Worm (Caenorhabditis elegans) whole organism, L4 larva: ENCODE data around the gene R102.6.

Experiments
- F26F4.8 ChIP-seq: fragments of 200-800 bp; sonication (Bioruptor generic); conservative IDR thresholded peaks from 2 replicates; pipeline ENCODE4 v1.3.6; 2022; ENCODE audit warnings: missing genetic modification characterization, missing compliant biosample characterization
- T26A8.4 ChIP-seq: fragments of 200-800 bp; sonication (Bioruptor generic); IDR thresholded peaks from 2 replicates; pipeline ENCODE4 v1.3.6; 2022; ENCODE audit warnings: missing genetic modification characterization, missing compliant biosample characterization
- Y105C5A.15 ChIP-seq: fragments of 200-800 bp; sonication (Bioruptor generic); IDR thresholded peaks from 2 replicates; pipeline ENCODE4 v1.3.6; 2022; ENCODE audit warnings: missing genetic modification characterization, missing compliant biosample characterization
- Y48G9A.11 ChIP-seq: fragments of 200-800 bp; sonication (Bioruptor generic); IDR thresholded peaks from 2 replicates; pipeline ENCODE4 v1.3.6; 2022; ENCODE audit warnings: missing genetic modification reagents, missing genetic modification characterization, missing compliant biosample characterization
- Y75B8A.6 ChIP-seq: fragments of 200-800 bp; sonication (Bioruptor generic); IDR thresholded peaks from 2 replicates; pipeline ENCODE4 v1.3.6; 2022; ENCODE audit warnings: missing genetic modification reagents, missing genetic modification characterization, missing compliant biosample characterization
- ZK546.5 ChIP-seq, 2 experiments: sonication (generic microtip); optimal IDR thresholded peaks; 2 replicates each; lab custom pipeline; 2017; ENCODE audit warnings: missing biosample characterization in 2 of 2, missing genetic modification characterization in 2 of 2
- ama-1 ChIP-seq: fragments of 150-350 bp; optimal IDR thresholded peaks from 2 replicates; lab custom pipeline; 2014; ENCODE audit warnings: inconsistent platforms, mixed read lengths
- attf-4 ChIP-seq: sonication (generic microtip); optimal IDR thresholded peaks from 3 replicates; lab custom pipeline; 2017; ENCODE audit warnings: missing biosample characterization, missing genetic modification characterization
- ceh-32 ChIP-seq: sonication (generic microtip); optimal IDR thresholded peaks from 2 replicates; lab custom pipeline; 2016; ENCODE audit warnings: mild to moderate bottlenecking, missing genetic modification characterization, missing compliant biosample characterization; ENCODE audit not compliant: poor library complexity
- ceh-82 ChIP-seq: sonication (generic microtip); optimal IDR thresholded peaks from 2 replicates; lab custom pipeline; 2017; ENCODE audit warnings: missing biosample characterization, missing genetic modification characterization
- ctbp-1 ChIP-seq: fragments of 200-800 bp; sonication (Bioruptor generic); IDR thresholded peaks from 2 replicates; pipeline ENCODE4 v1.3.6; 2022; ENCODE audit warnings: missing genetic modification reagents, missing genetic modification characterization, missing compliant biosample characterization
- daf-12 ChIP-seq: fragments of 150-350 bp; optimal IDR thresholded peaks from 2 replicates; lab custom pipeline; 2014; ENCODE audit warnings: missing biosample characterization, missing genetic modification reagents, missing genetic modification characterization
- dmd-9 ChIP-seq: fragments of 200-800 bp; sonication (Bioruptor generic); IDR thresholded peaks from 2 replicates; pipeline ENCODE4 v1.3.6; 2022; ENCODE audit warnings: missing genetic modification reagents, missing genetic modification characterization, missing compliant biosample characterization
- duxl-1 ChIP-seq: sonication (generic microtip); optimal IDR thresholded peaks from 2 replicates; lab custom pipeline; 2016; ENCODE audit warnings: mild to moderate bottlenecking, missing genetic modification characterization, moderate library complexity, missing compliant biosample characterization; ENCODE audit not compliant: poor library complexity
- fkh-10 ChIP-seq: fragments of 150-350 bp; optimal IDR thresholded peaks from 2 replicates; lab custom pipeline; 2014; ENCODE audit warnings: missing biosample characterization, missing genetic modification reagents, missing genetic modification characterization
- lin-1 ChIP-seq: fragments of 200-800 bp; sonication (Bioruptor generic); IDR thresholded peaks from 2 replicates; pipeline ENCODE4 v1.3.6; 2022; ENCODE audit warnings: missing genetic modification reagents, missing genetic modification characterization, missing compliant biosample characterization
- lin-15B ChIP-seq: fragments of 150-350 bp; sonication (generic microtip); optimal IDR thresholded peaks from 3 replicates; lab custom pipeline; 2014; ENCODE audit warnings: missing biosample characterization, missing genetic modification characterization
- lin-29 ChIP-seq: fragments of 200-800 bp; sonication (Bioruptor generic); IDR thresholded peaks from 2 replicates; pipeline ENCODE4 v1.3.6; 2022; ENCODE audit warnings: missing genetic modification reagents, missing genetic modification characterization, missing compliant biosample characterization
- lin-38 ChIP-seq: fragments of 200-800 bp; sonication (Bioruptor generic); IDR thresholded peaks from 2 replicates; pipeline ENCODE4 v1.3.6; 2022; ENCODE audit warnings: missing genetic modification reagents, missing genetic modification characterization, missing compliant biosample characterization
- mdt-29 ChIP-seq: fragments of 200-800 bp; sonication (Bioruptor generic); IDR thresholded peaks from 2 replicates; pipeline ENCODE4 v1.3.6; 2022; ENCODE audit warnings: missing genetic modification reagents, missing genetic modification characterization, missing compliant biosample characterization
- mep-1 ChIP-seq: fragments of 150-350 bp; sonication (generic microtip); optimal IDR thresholded peaks from 3 replicates; lab custom pipeline; 2014; ENCODE audit warnings: missing biosample characterization, missing genetic modification characterization
- mxl-2 ChIP-seq: fragments of 200-800 bp; sonication (Bioruptor generic); conservative IDR thresholded peaks from 2 replicates; pipeline ENCODE4 v1.3.6; 2022; ENCODE audit warnings: missing genetic modification reagents, missing genetic modification characterization, missing compliant biosample characterization
- mxl-3 ChIP-seq: fragments of 200-800 bp; sonication (Bioruptor generic); optimal IDR thresholded peaks from 2 replicates; lab custom pipeline; 2018; ENCODE audit warnings: mild to moderate bottlenecking, missing genetic modification characterization, missing compliant biosample characterization
- nhr-102 ChIP-seq: sonication (generic microtip); optimal IDR thresholded peaks from 2 replicates; lab custom pipeline; 2016; ENCODE audit warnings: mild to moderate bottlenecking, missing genetic modification characterization, moderate library complexity, missing compliant biosample characterization
- nhr-11 ChIP-seq: fragments of 150-350 bp; optimal IDR thresholded peaks from 2 replicates; lab custom pipeline; 2014; ENCODE audit warnings: missing biosample characterization, missing genetic modification characterization
- nhr-111 ChIP-seq: fragments of 200-800 bp; sonication (Bioruptor generic); optimal IDR thresholded peaks from 2 replicates; lab custom pipeline; 2018; ENCODE audit warnings: mild to moderate bottlenecking, missing genetic modification characterization, missing compliant biosample characterization
- nhr-237 ChIP-seq: sonication (generic microtip); optimal IDR thresholded peaks from 2 replicates; lab custom pipeline; 2017; ENCODE audit warnings: missing biosample characterization, missing genetic modification characterization
- nhr-41 ChIP-seq: fragments of 200-800 bp; sonication (Bioruptor generic); IDR thresholded peaks from 2 replicates; pipeline ENCODE4 v1.3.6; 2022; ENCODE audit warnings: missing genetic modification reagents, missing genetic modification characterization, missing compliant biosample characterization
- nhr-42 ChIP-seq: fragments of 200-800 bp; sonication (Bioruptor generic); IDR thresholded peaks from 2 replicates; pipeline ENCODE4 v1.3.6; 2022; ENCODE audit warnings: missing genetic modification characterization, missing compliant biosample characterization
- nhr-48 ChIP-seq: sonication (generic microtip); optimal IDR thresholded peaks from 2 replicates; lab custom pipeline; 2016; ENCODE audit warnings: mild to moderate bottlenecking, missing genetic modification characterization, missing compliant biosample characterization
- nhr-77 ChIP-seq: fragments of 150-350 bp; optimal IDR thresholded peaks from 2 replicates; lab custom pipeline; 2014; ENCODE audit warnings: missing biosample characterization, missing genetic modification characterization
- rbr-2 ChIP-seq: sonication (generic microtip); optimal IDR thresholded peaks from 2 replicates; lab custom pipeline; 2016; ENCODE audit warnings: missing genotype, missing genetic modification characterization, missing compliant biosample characterization
- sdz-12 ChIP-seq: fragments of 200-800 bp; sonication (Bioruptor generic); optimal IDR thresholded peaks from 2 replicates; lab custom pipeline; 2018; ENCODE audit warnings: mild to moderate bottlenecking, missing genetic modification characterization, missing compliant biosample characterization
- snpc-1.2 ChIP-seq: fragments of 200-800 bp; sonication (Bioruptor generic); IDR thresholded peaks from 2 replicates; pipeline ENCODE4 v1.3.6; 2022; ENCODE audit warnings: missing genetic modification reagents, missing genetic modification characterization, missing compliant biosample characterization
- spr-1 ChIP-seq: sonication (generic microtip); optimal IDR thresholded peaks from 2 replicates; lab custom pipeline; 2016; ENCODE audit warnings: mild to moderate bottlenecking, missing genetic modification characterization, missing compliant biosample characterization
- tag-97 ChIP-seq: fragments of 200-800 bp; sonication (Bioruptor generic); IDR thresholded peaks from 2 replicates; pipeline ENCODE4 v1.3.6; 2022; ENCODE audit warnings: missing genetic modification characterization, missing compliant biosample characterization
- tra-1 ChIP-seq: fragments of 200-800 bp; sonication (Bioruptor generic); IDR thresholded peaks from 2 replicates; pipeline ENCODE4 v1.3.6; 2022; ENCODE audit warnings: missing genetic modification reagents, missing genetic modification characterization, missing compliant biosample characterization
- unc-62 ChIP-seq, 3 experiments: fragments of 150-350 bp in 1 of 3; sonication (generic microtip); optimal IDR thresholded peaks in 2 of 3; peaks in 1 of 3; 1 replicate in 1 of 3; 2 replicates in 2 of 3; lab custom pipeline; 2014 to 2017; ENCODE audit warnings: missing biosample characterization in 3 of 3, missing genetic modification characterization in 3 of 3, missing genetic modification reagents in 3 of 3, missing genotype in 1 of 3
- zip-2 ChIP-seq: fragments of 150-350 bp; optimal IDR thresholded peaks from 2 replicates; lab custom pipeline; 2014; ENCODE audit warnings: missing biosample characterization, missing genetic modification characterization

R102.6 gene

ce11 chrIV:10697022-10697979 lies 8.7 kb downstream of the R102.6 start, which contains the start of gene allo-1 (continued):
- TF ChIP-seq rbr-2 (tag; lab: Kevin White, UChicago) (peak; percentile 24), nhr-42 (GFP tag; lab: Robert Waterston, UW) (no peak), tag-97 (GFP tag; lab: Robert Waterston, UW) (no peak), nhr-77 (tag; lab: Kevin White, UChicago) (peak; percentile 69), nhr-48 (tag; lab: Kevin White, UChicago) (peak; percentile 18), nhr-102 (no peak), mxl-2 (GFP tag; lab: Robert Waterston, UW) (no peak), dmd-9 (GFP tag; lab: Robert Waterston, UW) (0 out of 2 replicates have a peak, but pooled peaks have one; percentile 31), mep-1 (peak; percentile 79), zip-2 (no peak), lin-1 (GFP tag; lab: Robert Waterston, UW) (peak; percentile 12; the same call in 1 of the 2 replicates), Y48G9A.11 (no peak), snpc-1.2 (GFP tag; lab: Robert Waterston, UW) (peak; percentile 64), ama-1 (lab: Kevin White, UChicago) (peak; percentile 31), lin-29 (GFP tag; lab: Robert Waterston, UW) (no peak), nhr-11 (tag; lab: Kevin White, UChicago) (peak; percentile 65), F26F4.8 (GFP tag; lab: Robert Waterston, UW) (no peak), mdt-29 (GFP tag; lab: Robert Waterston, UW) (no peak), daf-12 (tag; lab: Kevin White, UChicago) (no peak), ceh-82 (tag; lab: Kevin White, UChicago) (no peak), lin-38 (GFP tag; lab: Robert Waterston, UW) (no peak; the same call in 1 of the 2 replicates), sdz-12 (no peak), attf-4 (tag; lab: Kevin White, UChicago) (no peak), fkh-10 (GFP tag; lab: Kevin White, UChicago) (no peak), nhr-237 (tag; lab: Kevin White, UChicago) (no peak), ctbp-1 (GFP tag; lab: Robert Waterston, UW) (no peak), Y105C5A.15 (GFP tag; lab: Robert Waterston, UW) (no peak), lin-15B (tag; lab: Kevin White, UChicago) (no peak), nhr-41 (GFP tag; lab: Robert Waterston, UW) (no peak), mxl-3 (peak; percentile 65), Y75B8A.6 (GFP tag; lab: Robert Waterston, UW) (no peak), tra-1 (GFP tag; lab: Robert Waterston, UW) (0 out of 2 replicates have a peak, but pooled peaks have one; percentile 46), ceh-32 (tag; lab: Kevin White, UChicago) (no peak), duxl-1 (tag; lab: Kevin White, UChicago) (no peak), unc-62 (GFP tag; optimal IDR thresholded peaks at IDR 0.05 in 1 of 2; lab: Kevin White, UChicago) (peak in 1 of 2 experiments; percentile 28), unc-62 (tag; optimal IDR thresholded peaks at IDR 0.05; lab: Kevin White, UChicago) (no peak), spr-1 (no peak), ZK546.5 (tag; optimal IDR thresholded peaks at IDR 0.05; lab: Kevin White, UChicago) (no peak), nhr-111 (GFP tag; lab: Kevin White, UChicago) (no peak)

ce11 chrIV:10695203-10695602 lies 10.8 kb downstream of the R102.6 start, which contains the start of gene R102.4:
R102.4 (minus strand) TSS chrIV:10695303.
- TF ChIP-seq unc-62 (GFP tag; optimal IDR thresholded peaks at IDR 0.05 in 1 of 2; lab: Kevin White, UChicago) (peak in 1 of 2 experiments; percentile 83), unc-62 (tag; optimal IDR thresholded peaks at IDR 0.05; lab: Kevin White, UChicago) (no peak), T26A8.4 (GFP tag; lab: Robert Waterston, UW) (no peak)
